Fruit fly (Drosophila melanogaster) whole organism, embryonic: Measurements from ENCODE around the gene MsrA.

Source experiments
- Ada2b ChIP-seq: fragments of 200-800 bp; sonication (Bioruptor generic); IDR thresholded peaks from 2 replicates; pipeline ENCODE4 v1.3.6; 2022; ENCODE audit warnings: missing biosample characterization, missing genetic modification characterization
- CG10462 ChIP-seq: fragments of 200-800 bp; sonication (Bioruptor generic); optimal IDR thresholded peaks from 2 replicates; lab custom pipeline; 2016; ENCODE audit warnings: missing biosample characterization, missing genetic modification characterization
- CG10959 ChIP-seq: fragments of 200-800 bp; sonication (Bioruptor generic); IDR thresholded peaks from 2 replicates; pipeline ENCODE4 v1.3.6; 2022; ENCODE audit warnings: missing biosample characterization, missing genetic modification characterization
- CG12071 ChIP-seq: fragments of 200-800 bp; sonication (Bioruptor generic); optimal IDR thresholded peaks from 3 replicates; lab custom pipeline; 2018; ENCODE audit warnings: missing biosample characterization, mild to moderate bottlenecking, missing genetic modification characterization
- CG12391 ChIP-seq: fragments of 200-800 bp; sonication (Bioruptor generic); optimal IDR thresholded peaks from 3 replicates; lab custom pipeline; 2018; ENCODE audit warnings: missing biosample characterization, mild to moderate bottlenecking, missing genetic modification characterization, moderate library complexity
- CG17385 ChIP-seq: fragments of 200-800 bp; sonication (Bioruptor generic); optimal IDR thresholded peaks from 3 replicates; lab custom pipeline; 2018; ENCODE audit warnings: missing biosample characterization, mild to moderate bottlenecking, missing genetic modification characterization
- CG1832 ChIP-seq: fragments of 200-800 bp; sonication (Bioruptor generic); optimal IDR thresholded peaks from 2 replicates; lab custom pipeline; 2017; ENCODE audit warnings: missing biosample characterization, mild to moderate bottlenecking, missing genetic modification characterization, inconsistent platforms
- CG31441 ChIP-seq: fragments of 200-800 bp; sonication (Bioruptor generic); IDR thresholded peaks from 2 replicates; pipeline ENCODE4 v1.3.6; 2022; ENCODE audit warnings: missing biosample characterization, missing genetic modification characterization
- CG32767 ChIP-seq: fragments of 200-800 bp; sonication (Bioruptor generic); IDR thresholded peaks from 2 replicates; pipeline ENCODE4 v1.3.6; 2022; ENCODE audit warnings: missing biosample characterization, missing genetic modification characterization
- CG3281 ChIP-seq: fragments of 200-800 bp; sonication (Bioruptor generic); optimal IDR thresholded peaks from 3 replicates; lab custom pipeline; 2017; ENCODE audit warnings: missing biosample characterization, mild to moderate bottlenecking, missing genetic modification characterization
- CG33557 ChIP-seq: fragments of 200-800 bp; sonication (Bioruptor generic); optimal IDR thresholded peaks from 2 replicates; lab custom pipeline; 2019; ENCODE audit warnings: missing biosample characterization, mild to moderate bottlenecking, missing genetic modification characterization, moderate library complexity
- CG34224 ChIP-seq: fragments of 200-800 bp; sonication (Bioruptor generic); IDR thresholded peaks from 3 replicates; pipeline ENCODE4 v1.3.6; 2022; ENCODE audit warnings: missing biosample characterization, missing genetic modification characterization; ENCODE audit not compliant: partially characterized antibody
- CG3726 ChIP-seq: fragments of 200-800 bp; sonication (Bioruptor generic); IDR thresholded peaks from 3 replicates; pipeline ENCODE4, ENCODE4 v1.3.6; 2022; ENCODE audit warnings: missing biosample characterization, missing genetic modification characterization
- CG4328 ChIP-seq: fragments of 200-800 bp; sonication (Bioruptor generic); optimal IDR thresholded peaks from 3 replicates; lab custom pipeline; 2017; ENCODE audit warnings: missing biosample characterization, missing genetic modification reagents, missing genetic modification characterization
- CG4617 ChIP-seq: fragments of 200-800 bp; sonication (Bioruptor generic); optimal IDR thresholded peaks from 3 replicates; lab custom pipeline; 2016; ENCODE audit warnings: missing biosample characterization, missing genetic modification characterization, borderline replicate concordance
- CG5953 ChIP-seq: fragments of 200-800 bp; sonication (Bioruptor generic); IDR thresholded peaks from 2 replicates; pipeline ENCODE4 v1.3.6; 2022; ENCODE audit warnings: missing biosample characterization, missing genetic modification characterization
- CG8359 ChIP-seq: fragments of 200-800 bp; sonication (Bioruptor generic); optimal IDR thresholded peaks from 2 replicates; lab custom pipeline; 2017; ENCODE audit warnings: missing biosample characterization, mild to moderate bottlenecking, missing genetic modification characterization, borderline replicate concordance
- CrebB ChIP-seq: fragments of 200-800 bp; sonication (Bioruptor generic); optimal IDR thresholded peaks from 3 replicates; lab custom pipeline; 2018; ENCODE audit warnings: missing biosample characterization, mild to moderate bottlenecking, missing genetic modification characterization
- Dad ChIP-seq: fragments of 200-800 bp; sonication (Bioruptor generic); optimal IDR thresholded peaks from 3 replicates; lab custom pipeline; 2016; ENCODE audit warnings: missing biosample characterization, missing genetic modification characterization
- Dip3 ChIP-seq: fragments of 200-800 bp; sonication (Bioruptor generic); optimal IDR thresholded peaks from 3 replicates; lab custom pipeline; 2016; ENCODE audit warnings: missing biosample characterization, missing genetic modification characterization
- Doc2 ChIP-seq: fragments of 200-800 bp; sonication (Bioruptor generic); IDR thresholded peaks from 2 replicates; pipeline ENCODE4 v1.3.6; 2022; ENCODE audit warnings: missing biosample characterization, missing genetic modification characterization
- Dp ChIP-seq: fragments of 200-800 bp; sonication (Bioruptor generic); optimal IDR thresholded peaks from 2 replicates; lab custom pipeline; 2018; ENCODE audit warnings: missing biosample characterization, mild to moderate bottlenecking, missing genetic modification characterization, moderate library complexity
- Fer3 ChIP-seq: fragments of 200-800 bp; sonication (Bioruptor generic); optimal IDR thresholded peaks from 2 replicates; lab custom pipeline; 2018; ENCODE audit warnings: missing biosample characterization, mild to moderate bottlenecking, missing genetic modification characterization, moderate library complexity
- Gsc ChIP-seq: fragments of 200-800 bp; sonication (Bioruptor generic); IDR thresholded peaks from 2 replicates; pipeline ENCODE4 v1.3.6; 2022; ENCODE audit warnings: missing biosample characterization, missing genetic modification characterization
- HLH4C ChIP-seq: fragments of 200-800 bp; sonication (Bioruptor generic); IDR thresholded peaks from 3 replicates; pipeline ENCODE4 v1.3.6; 2022; ENCODE audit warnings: missing biosample characterization, missing genetic modification characterization; ENCODE audit not compliant: partially characterized antibody
- Hand ChIP-seq: fragments of 200-800 bp; sonication (Bioruptor generic); optimal IDR thresholded peaks from 2 replicates; lab custom pipeline; 2017; ENCODE audit warnings: mild to moderate bottlenecking, missing biosample characterization, missing genetic modification reagents, missing genetic modification characterization
- HmgZ ChIP-seq: fragments of 200-800 bp; sonication (Bioruptor generic); optimal IDR thresholded peaks from 2 replicates; lab custom pipeline; 2018; ENCODE audit warnings: missing biosample characterization, mild to moderate bottlenecking, missing genetic modification characterization
- Lhr ChIP-seq: fragments of 200-800 bp; sonication (Bioruptor generic); optimal IDR thresholded peaks from 3 replicates; lab custom pipeline; 2017; ENCODE audit warnings: mild to moderate bottlenecking, missing biosample characterization, missing genetic modification reagents, missing genetic modification characterization
- Myb ChIP-seq: fragments of 200-800 bp; sonication (Bioruptor generic); optimal IDR thresholded peaks from 2 replicates; lab custom pipeline; 2016; ENCODE audit warnings: missing biosample characterization, missing genetic modification characterization
- Opbp ChIP-seq: fragments of 200-800 bp; sonication (Bioruptor generic); IDR thresholded peaks from 3 replicates; pipeline ENCODE4 v1.3.6; 2022; ENCODE audit warnings: missing biosample characterization, missing genetic modification characterization; ENCODE audit not compliant: partially characterized antibody
- Scr ChIP-seq: fragments of 200-800 bp; sonication (Bioruptor generic); IDR thresholded peaks from 2 replicates; pipeline ENCODE4 v1.3.6; 2022; ENCODE audit warnings: missing biosample characterization, missing genetic modification characterization; ENCODE audit not compliant: partially characterized antibody
- Sox102F ChIP-seq: fragments of 200-800 bp; sonication (Bioruptor generic); optimal IDR thresholded peaks from 2 replicates; lab custom pipeline; 2018; ENCODE audit warnings: missing biosample characterization, mild to moderate bottlenecking, missing genetic modification characterization, moderate library complexity
- Tbp ChIP-seq: fragments of >200 bp; optimal IDR thresholded peaks from 2 replicates; lab custom pipeline; 2018; ENCODE audit warnings: missing biosample characterization, missing genetic modification characterization
- amos ChIP-seq: fragments of 200-800 bp; sonication (Bioruptor generic); IDR thresholded peaks from 2 replicates; pipeline ENCODE4 v1.3.6; 2022; ENCODE audit warnings: missing biosample characterization, missing genetic modification characterization; ENCODE audit not compliant: partially characterized antibody
- btn ChIP-seq: fragments of 200-800 bp; sonication (Bioruptor generic); optimal IDR thresholded peaks from 2 replicates; lab custom pipeline; 2016; ENCODE audit warnings: missing biosample characterization, missing genetic modification characterization
- chm ChIP-seq: fragments of 200-800 bp; sonication (Bioruptor generic); IDR thresholded peaks from 2 replicates; pipeline ENCODE4 v1.3.6; 2022; ENCODE audit warnings: missing biosample characterization, missing genetic modification characterization
- fd102C ChIP-seq: fragments of 200-800 bp; sonication (Bioruptor generic); optimal IDR thresholded peaks from 2 replicates; lab custom pipeline; 2018; ENCODE audit warnings: missing biosample characterization, mild to moderate bottlenecking, missing genetic modification characterization, moderate library complexity
- grau ChIP-seq: fragments of 200-800 bp; optimal IDR thresholded peaks from 3 replicates; lab custom pipeline; 2019; ENCODE audit warnings: missing biosample characterization, mild to moderate bottlenecking, missing genetic modification characterization, moderate library complexity
- h ChIP-seq: fragments of >200 bp; optimal IDR thresholded peaks from 2 replicates; lab custom pipeline; 2017
- insv ChIP-seq, 2 experiments: fragments of 200-800 bp; sonication (Bioruptor generic); optimal IDR thresholded peaks; 3 replicates each; lab custom pipeline; 2016 to 2018; ENCODE audit warnings: missing biosample characterization in 2 of 2, missing genetic modification characterization in 2 of 2
- kah ChIP-seq: fragments of 200-800 bp; sonication (Bioruptor generic); optimal IDR thresholded peaks from 2 replicates; lab custom pipeline; 2018; ENCODE audit warnings: missing biosample characterization, mild to moderate bottlenecking, missing genetic modification characterization
- mirr ChIP-seq: fragments of 200-800 bp; sonication (Bioruptor generic); optimal IDR thresholded peaks from 3 replicates; lab custom pipeline; 2018; ENCODE audit warnings: missing biosample characterization, mild to moderate bottlenecking, missing genetic modification characterization
- oc ChIP-seq: fragments of 200-800 bp; sonication (Bioruptor generic); optimal IDR thresholded peaks from 2 replicates; lab custom pipeline; 2018; ENCODE audit warnings: missing biosample characterization, mild to moderate bottlenecking, missing genetic modification characterization, moderate library complexity
- repo ChIP-seq: fragments of 200-800 bp; sonication (Bioruptor generic); optimal IDR thresholded peaks from 2 replicates; lab custom pipeline; 2016; ENCODE audit warnings: missing biosample characterization, missing genetic modification characterization
- ttk ChIP-seq: fragments of 200-800 bp; sonication (Bioruptor generic); IDR thresholded peaks from 2 replicates; pipeline ENCODE4 v2.1.2; 2022; ENCODE audit warnings: missing biosample characterization, missing genetic modification characterization
- unpg ChIP-seq: fragments of 200-800 bp; sonication (Bioruptor generic); optimal IDR thresholded peaks from 3 replicates; lab custom pipeline; 2018; ENCODE audit warnings: missing biosample characterization, mild to moderate bottlenecking, missing genetic modification characterization, moderate library complexity
- vfl ChIP-seq: fragments of 200-800 bp; sonication (Bioruptor generic); optimal IDR thresholded peaks from 2 replicates; lab custom pipeline; 2016; ENCODE audit warnings: missing biosample characterization, missing genetic modification characterization
- vvl ChIP-seq: fragments of 200-800 bp; sonication (Bioruptor generic); IDR thresholded peaks from 2 replicates; pipeline ENCODE4 v1.3.6; 2022; ENCODE audit warnings: missing biosample characterization, missing genetic modification characterization
- z ChIP-seq: fragments of 200-800 bp; sonication (Bioruptor generic); IDR thresholded peaks from 3 replicates; pipeline ENCODE4 v1.3.6; 2022; ENCODE audit warnings: missing biosample characterization, missing genetic modification characterization
- zfh1 ChIP-seq: fragments of 200-800 bp; sonication (Bioruptor generic); IDR thresholded peaks from 3 replicates; pipeline ENCODE4 v1.3.6; 2022; ENCODE audit warnings: missing biosample characterization, missing genetic modification characterization
- zfh2 ChIP-seq: fragments of 200-800 bp; sonication (Bioruptor generic); optimal IDR thresholded peaks from 2 replicates; lab custom pipeline; 2016; ENCODE audit warnings: missing biosample characterization, missing genetic modification characterization

The MsrA gene

dm6 chr3L:15498745-15499144 lies 12.1 kb upstream of the MsrA start, which contains the start of gene CG7275 (continued):
- TF ChIP-seq oc (tag; lab: Kevin White, UChicago) (no peak), Lhr (peak; percentile 42), insv (GFP tag; optimal IDR thresholded peaks at IDR 0.05; lab: Kevin White, UChicago) (peak in 1 of 2 experiments; percentile 23), CG12071 (GFP tag; lab: Kevin White, UChicago) (no peak), zfh1 (no peak), unpg (no peak), Dip3 (no peak), CG10462 (GFP tag; lab: Kevin White, UChicago) (no peak), CG12391 (tag; lab: Kevin White, UChicago) (peak; percentile 5), Fer3 (no peak), Opbp (GFP tag; lab: Robert Waterston, UW) (peak; percentile 65; the same call in 2 of the 3 replicates), HmgZ (peak; percentile 35), mirr (peak; percentile 34), CG5953 (GFP tag; lab: Robert Waterston, UW) (no peak), vvl (GFP tag; lab: Robert Waterston, UW) (peak; percentile 56; the same call in 1 of the 2 replicates), ttk (GFP tag; lab: Robert Waterston, UW) (no peak), Myb (GFP tag; lab: Kevin White, UChicago) (peak; percentile 47), h (lab: Kevin White, UChicago) (no peak), Dad (GFP tag; lab: Kevin White, UChicago) (no peak), amos (GFP tag; lab: Robert Waterston, UW) (peak; percentile 55; the same call in 1 of the 2 replicates), vfl (GFP tag; lab: Kevin White, UChicago) (no peak), z (GFP tag; lab: Robert Waterston, UW) (no peak), CG10959 (GFP tag; lab: Robert Waterston, UW) (no peak), CrebB (tag; lab: Kevin White, UChicago) (peak; percentile 12), chm (no peak), CG34224 (GFP tag; lab: Robert Waterston, UW) (peak; percentile 54), CG8359 (GFP tag; lab: Kevin White, UChicago) (no peak), HLH4C (0 out of 3 replicates have a peak, but pooled peaks have one; percentile 48), CG32767 (GFP tag; lab: Robert Waterston, UW) (no peak), CG4617 (GFP tag; lab: Kevin White, UChicago) (peak; percentile 41), CG31441 (GFP tag; lab: Robert Waterston, UW) (no peak), Scr (GFP tag; lab: Robert Waterston, UW) (0 out of 2 replicates have a peak, but pooled peaks have one; percentile 24), zfh2 (GFP tag; lab: Kevin White, UChicago) (no peak), CG4328 (GFP tag; lab: Kevin White, UChicago) (no peak), Sox102F (no peak), CG17385 (GFP tag; lab: Kevin White, UChicago) (no peak), Doc2 (GFP tag; lab: Robert Waterston, UW) (no peak), Dp (peak; percentile 98), fd102C (GFP tag; lab: Kevin White, UChicago) (no peak), Hand (no peak), CG3281 (GFP tag; lab: Kevin White, UChicago) (peak; percentile 28), CG33557 (GFP tag; lab: Kevin White, UChicago) (no peak), CG1832 (no peak), Tbp (no peak), CG3726 (GFP tag; lab: Robert Waterston, UW) (no peak), btn (GFP tag; lab: Kevin White, UChicago) (no peak), grau (tag; lab: Kevin White, UChicago) (no peak), Gsc (GFP tag; lab: Robert Waterston, UW) (no peak), repo (GFP tag; lab: Kevin White, UChicago) (no peak), Ada2b (no peak), kah (no peak)
